Fruit fly (Drosophila melanogaster): ENCODE data around the gene ema.

DNA sequence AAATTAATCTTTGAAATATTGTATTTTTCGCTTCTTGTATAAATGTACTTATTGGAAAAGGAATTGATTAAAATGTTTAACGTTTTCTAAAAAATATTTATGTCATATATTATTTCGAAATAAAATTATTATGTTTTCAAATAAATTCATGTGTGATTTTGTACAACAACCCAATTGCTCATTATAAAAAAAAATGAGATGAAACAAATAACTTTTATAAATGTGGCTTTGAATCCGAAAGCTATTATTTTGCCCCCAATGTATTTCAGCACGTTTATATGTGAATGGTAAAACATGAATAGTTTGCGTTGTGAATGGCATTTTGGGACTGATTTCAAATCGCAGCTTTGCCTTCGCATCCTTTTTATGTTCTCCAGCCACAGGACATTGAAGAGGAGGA, 6.9 kb downstream of the ema start, which contains the start of gene CG14881:
- TF ChIP-seq cnc (optimal IDR thresholded peaks at IDR 0.05) (no peak), Crg-1 (GFP tag; optimal IDR thresholded peaks at IDR 0.05) (no peak), Clk (GFP tag; optimal IDR thresholded peaks at IDR 0.05) (no peak), Mnt (GFP tag; optimal IDR thresholded peaks at IDR 0.05) (no peak), CG14711 (tag; optimal IDR thresholded peaks at IDR 0.05) (no peak), CG1620 (GFP tag; optimal IDR thresholded peaks at IDR 0.05) (no peak), CG7101 (tag; optimal IDR thresholded peaks at IDR 0.05) (no peak), bab1 (GFP tag; optimal IDR thresholded peaks at IDR 0.05) (no peak)

Data from whole organism, adult.